Worm (Caenorhabditis elegans): Measurements from ENCODE around the gene F11A5.18.

ce11 chrV:16249105-16249504 is 46.4 kb downstream of the F11A5.18 start:
- TF ChIP-seq him-1 (tag; optimal IDR thresholded peaks at IDR 0.05), result no peak
- TF ChIP-seq dao-5 (tag; optimal IDR thresholded peaks at IDR 0.05), result no peak

Data from whole organism, L4/young adult.